Worm (Caenorhabditis elegans): ENCODE data around the gene C47G2.3.

The C47G2.3 gene

DNA sequence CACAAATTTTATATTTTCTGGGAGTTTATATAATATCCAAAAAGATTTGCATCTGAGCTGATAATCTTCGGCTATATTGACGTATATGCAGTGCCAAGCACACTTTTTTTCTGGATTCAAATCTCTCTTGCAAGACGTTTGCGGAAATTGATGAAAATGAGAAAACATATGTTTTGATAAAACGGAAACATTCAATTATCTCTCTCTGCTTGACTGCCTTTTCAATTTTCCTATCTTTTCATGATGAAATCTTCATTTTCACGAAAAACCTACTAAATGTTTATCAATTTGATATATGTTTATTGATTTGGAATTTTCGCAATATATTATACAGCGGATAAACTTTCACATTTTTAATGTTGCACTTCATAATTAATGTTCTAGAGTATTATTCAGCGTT, 18.0 kb upstream of the C47G2.3 start:
- no peak for TF ChIP-seq him-1 (tag; optimal IDR thresholded peaks at IDR 0.05)
- no peak for TF ChIP-seq W03F9.2 (tag; optimal IDR thresholded peaks at IDR 0.05)
- no peak for TF ChIP-seq dao-5 (tag; optimal IDR thresholded peaks at IDR 0.05)

DNA sequence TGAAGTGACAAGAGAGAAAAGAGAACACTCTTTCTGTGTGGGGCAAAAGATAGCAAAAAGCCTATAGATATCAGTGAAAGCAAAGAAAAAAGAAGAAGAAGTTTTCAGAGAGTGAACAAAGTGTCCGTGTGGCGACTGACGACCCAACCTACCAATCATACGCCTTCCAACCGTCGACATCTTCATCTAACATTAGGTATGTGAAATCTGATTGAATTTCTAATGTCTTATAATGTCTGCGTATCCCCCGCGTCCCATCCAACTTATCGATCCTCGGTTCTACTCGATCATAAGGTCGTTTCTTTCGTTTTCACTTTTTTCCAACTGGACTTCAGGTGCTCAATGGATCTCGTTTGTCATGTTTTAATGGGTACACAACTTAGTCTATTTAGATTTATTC, 17.4 kb upstream of the C47G2.3 start:
- TF ChIP-seq dao-5 (tag; optimal IDR thresholded peaks at IDR 0.05) (no peak), W03F9.2 (tag; optimal IDR thresholded peaks at IDR 0.05) (no peak), him-1 (tag; optimal IDR thresholded peaks at IDR 0.05) (no peak)

DNA sequence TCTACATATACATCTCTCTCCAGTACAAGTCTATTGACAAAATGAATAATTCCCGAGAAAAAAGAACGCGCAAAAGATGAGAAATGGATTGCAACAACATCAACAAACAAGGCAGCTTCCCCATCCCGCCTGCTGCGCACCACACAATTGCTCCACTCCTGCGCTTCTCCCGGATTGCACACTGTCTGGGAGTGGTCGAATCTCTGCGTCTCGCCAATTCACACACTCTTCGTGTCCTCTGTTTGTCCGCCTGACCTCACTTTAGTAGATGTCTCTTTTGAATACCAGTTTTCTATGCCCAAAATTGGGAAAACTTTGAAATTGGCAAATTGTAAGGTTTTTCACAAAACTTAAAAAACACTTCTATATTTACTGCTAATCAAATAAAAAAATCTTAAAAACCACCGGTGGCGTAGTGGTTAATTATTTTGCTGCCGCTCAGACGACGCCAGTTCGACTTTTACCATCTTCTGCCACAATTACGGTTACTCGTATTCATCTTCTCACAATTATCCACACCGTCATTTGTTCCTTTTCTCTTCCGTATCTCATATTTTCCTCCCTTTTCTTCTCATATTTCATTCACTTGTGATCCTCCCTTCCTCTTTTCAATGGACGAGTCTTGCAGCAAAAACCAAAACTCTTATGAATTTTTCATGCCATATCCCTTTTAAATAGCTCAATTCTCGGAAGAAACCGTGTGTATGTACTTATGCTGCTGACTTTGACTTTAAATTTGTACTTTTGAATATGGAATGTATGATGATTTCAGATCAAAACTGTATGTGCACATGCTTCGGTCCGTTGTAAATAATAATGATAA, 15.9 kb upstream of the C47G2.3 start, which contains the start of gene rsf-1:
rsf-1 (plus strand) TSS at position 773 of the 823 bp plus-strand sequence.
- TF ChIP-seq him-1 (tag; optimal IDR thresholded peaks at IDR 0.05) (no peak), W03F9.2 (tag; optimal IDR thresholded peaks at IDR 0.05) (no peak), dao-5 (tag; optimal IDR thresholded peaks at IDR 0.05) (no peak)

DNA sequence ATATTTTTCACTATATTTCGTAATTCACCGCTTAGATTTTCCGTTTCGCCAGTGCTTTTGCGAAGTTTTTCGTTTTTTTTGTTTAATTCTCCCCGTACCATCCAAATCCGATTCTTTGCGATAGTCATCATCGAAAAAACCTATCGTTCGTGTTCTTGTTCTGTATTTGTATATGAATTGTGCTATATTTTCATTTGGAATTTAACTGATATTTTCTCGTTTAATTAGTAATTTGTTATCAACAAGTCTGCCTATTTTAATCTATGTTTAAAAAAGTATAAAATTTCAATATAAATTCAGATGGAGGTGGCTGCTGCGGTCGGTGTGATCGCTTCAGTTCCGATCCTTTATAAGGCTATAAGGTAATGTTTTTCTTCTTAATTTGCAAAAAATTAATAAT, 12.6 kb upstream of the C47G2.3 start, which contains the start of gene samp-1:
samp-1 (plus strand) TSS at position 301 of the 400 bp plus-strand sequence.
- TF ChIP-seq W03F9.2 (tag; optimal IDR thresholded peaks at IDR 0.05) (no peak), dao-5 (tag; optimal IDR thresholded peaks at IDR 0.05) (no peak), him-1 (tag; optimal IDR thresholded peaks at IDR 0.05) (no peak)

DNA sequence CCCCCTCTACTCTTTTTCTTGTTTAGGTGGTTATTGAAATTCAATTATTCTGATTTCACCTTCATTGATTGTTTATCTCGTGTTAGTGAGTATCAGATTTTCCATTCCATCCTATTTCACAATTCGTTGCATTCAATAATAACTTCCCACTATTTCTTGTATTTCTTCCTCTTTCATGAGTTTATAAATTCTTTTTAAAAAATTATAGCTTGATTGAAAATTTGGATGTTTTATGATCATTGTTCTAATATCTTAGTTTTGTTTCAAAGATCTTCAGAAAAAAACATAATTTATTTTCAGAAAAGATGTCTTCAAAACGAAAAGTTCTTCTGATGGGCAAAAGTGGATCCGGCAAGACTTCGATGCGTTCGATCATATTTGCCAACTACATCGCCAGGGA, 11.1 kb upstream of the C47G2.3 start, which contains the start of gene raga-1:
raga-1 (plus strand) TSS at position 301 of the 400 bp plus-strand sequence.
- TF ChIP-seq dao-5 (tag; optimal IDR thresholded peaks at IDR 0.05) (no peak), him-1 (tag; optimal IDR thresholded peaks at IDR 0.05) (no peak), W03F9.2 (tag; optimal IDR thresholded peaks at IDR 0.05) (no peak)

DNA sequence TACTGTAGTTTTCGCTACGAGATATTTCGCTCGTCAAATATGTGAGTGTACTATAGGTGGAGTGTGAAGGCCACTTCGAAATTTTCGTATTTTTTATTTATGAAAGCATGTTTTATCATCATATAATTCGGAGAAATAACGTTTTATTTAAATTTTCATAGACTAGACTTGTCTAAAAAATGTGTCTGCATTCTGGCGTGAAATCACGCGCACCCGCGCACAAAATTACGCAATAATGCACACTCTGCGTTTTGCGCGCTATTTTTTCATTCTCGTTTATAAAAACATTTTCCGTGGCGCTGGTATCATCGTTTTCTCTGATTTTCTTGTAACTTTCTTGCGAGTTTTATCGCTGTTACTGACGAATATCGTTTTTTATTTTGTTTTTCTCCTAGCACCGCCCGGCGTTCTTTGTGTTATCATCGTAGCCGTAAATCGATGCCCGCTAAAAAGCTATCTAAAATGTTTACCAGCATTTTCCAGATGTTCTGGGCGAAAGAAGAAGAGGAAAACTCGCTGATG, 7.3 kb upstream of the C47G2.3 start, which contains the start of gene saps-1:
saps-1 (plus strand) TSS at position 472 of the 522 bp plus-strand sequence.
- TF ChIP-seq dao-5 (tag; optimal IDR thresholded peaks at IDR 0.05) (no peak), W03F9.2 (tag; optimal IDR thresholded peaks at IDR 0.05) (peak; percentile 31)

DNA sequence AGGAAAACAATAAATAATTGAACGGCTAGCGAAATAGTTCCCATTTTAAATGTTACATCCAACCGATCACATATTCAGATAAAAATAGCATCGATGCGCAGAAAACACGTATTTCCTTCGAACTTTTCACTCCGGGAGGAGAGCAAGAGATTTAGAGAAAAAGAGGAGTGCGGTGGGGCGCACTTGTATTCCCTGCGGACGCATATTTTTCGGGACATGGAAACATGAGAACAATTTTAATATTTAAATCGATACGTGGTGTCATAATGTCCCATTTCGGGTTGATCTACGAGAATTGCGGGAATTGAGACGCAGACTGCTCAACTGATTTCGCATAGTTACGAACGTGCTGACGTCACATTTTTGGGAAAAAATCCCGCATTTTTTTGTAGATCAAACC, 3.5 kb upstream of the C47G2.3 start, which contains the start of gene C47G2.4:
C47G2.4 (minus strand) TSS at position 174 of the 400 bp plus-strand sequence.
- TF ChIP-seq dao-5 (tag; optimal IDR thresholded peaks at IDR 0.05) (no peak), W03F9.2 (tag; optimal IDR thresholded peaks at IDR 0.05) (peak; percentile 69), him-1 (tag; optimal IDR thresholded peaks at IDR 0.05) (no peak)

DNA sequence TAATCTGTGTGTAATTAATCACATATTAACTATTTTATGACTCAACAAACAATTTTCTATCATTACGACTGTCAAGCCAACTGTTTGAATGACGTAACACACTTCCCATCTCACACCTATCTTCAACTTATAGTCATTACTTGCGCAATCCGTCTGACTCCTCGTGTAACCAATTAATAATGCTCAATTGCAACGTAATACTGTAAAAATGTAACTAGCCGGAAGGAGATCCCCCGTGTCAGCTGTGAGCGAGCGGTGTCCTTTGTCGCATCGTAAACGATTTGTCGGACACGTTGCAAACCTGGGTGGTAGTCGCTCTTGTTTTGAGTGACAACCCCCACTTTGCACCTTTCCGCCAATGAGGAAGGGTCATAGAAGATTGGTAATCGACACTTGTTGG, 1.8 kb downstream of the C47G2.3 start:
- TF ChIP-seq W03F9.2 (tag; optimal IDR thresholded peaks at IDR 0.05) (no peak), dao-5 (tag; optimal IDR thresholded peaks at IDR 0.05) (no peak)

DNA sequence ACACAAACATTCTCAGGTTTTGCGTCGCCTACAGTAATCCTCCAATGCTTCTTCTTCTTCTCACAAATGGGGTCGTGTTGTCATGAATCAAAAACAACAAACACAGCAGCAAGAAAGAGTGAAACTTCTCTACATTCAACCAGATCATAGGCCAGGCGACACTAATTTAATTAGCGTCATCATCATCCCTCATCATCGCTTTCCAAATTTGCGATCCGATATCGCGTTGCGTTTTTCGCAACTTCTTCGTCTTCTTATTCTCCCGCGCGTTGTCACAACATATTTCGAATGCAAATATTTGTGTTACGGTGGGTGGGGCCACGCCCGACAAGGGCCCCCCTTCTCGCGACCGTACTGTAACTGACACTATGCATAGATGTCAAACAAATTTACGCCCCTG, 3.5 kb downstream of the C47G2.3 start:
- TF ChIP-seq dao-5 (tag; optimal IDR thresholded peaks at IDR 0.05) (no peak), him-1 (tag; optimal IDR thresholded peaks at IDR 0.05) (no peak), W03F9.2 (tag; optimal IDR thresholded peaks at IDR 0.05) (no peak)

DNA sequence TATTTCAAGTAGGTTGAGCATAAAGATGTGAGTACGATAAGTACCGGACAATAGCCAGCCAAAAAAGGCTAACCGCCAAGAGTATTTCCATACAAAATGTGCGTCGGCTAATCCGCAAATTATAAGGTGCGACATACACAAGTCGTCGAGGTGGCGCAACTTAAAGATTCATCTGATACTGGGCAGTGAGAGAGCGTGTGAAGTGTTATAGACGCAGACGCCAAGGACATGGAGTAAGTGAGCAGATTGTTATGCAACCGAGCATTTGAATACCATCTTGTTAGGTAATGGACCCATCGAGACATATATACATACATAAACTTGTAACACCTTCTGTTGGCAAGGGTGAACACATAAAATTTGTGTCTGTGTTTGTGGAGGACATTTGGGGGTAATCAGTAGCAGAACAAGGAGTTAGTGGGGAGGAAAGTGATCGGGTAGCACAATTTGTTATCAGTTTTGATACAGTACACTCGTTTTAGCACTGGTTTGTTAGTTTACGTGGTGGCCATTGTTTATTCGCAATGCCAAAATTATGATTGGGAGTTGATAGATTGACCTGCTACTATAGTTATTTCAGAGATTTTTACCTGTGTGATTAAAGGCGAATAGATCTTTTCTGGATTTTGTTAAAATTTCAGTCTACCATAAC, 4.6 kb downstream of the C47G2.3 start:
- TF ChIP-seq dao-5 (tag; optimal IDR thresholded peaks at IDR 0.05) (no peak), him-1 (tag; optimal IDR thresholded peaks at IDR 0.05) (no peak), W03F9.2 (tag; optimal IDR thresholded peaks at IDR 0.05) (no peak)

DNA sequence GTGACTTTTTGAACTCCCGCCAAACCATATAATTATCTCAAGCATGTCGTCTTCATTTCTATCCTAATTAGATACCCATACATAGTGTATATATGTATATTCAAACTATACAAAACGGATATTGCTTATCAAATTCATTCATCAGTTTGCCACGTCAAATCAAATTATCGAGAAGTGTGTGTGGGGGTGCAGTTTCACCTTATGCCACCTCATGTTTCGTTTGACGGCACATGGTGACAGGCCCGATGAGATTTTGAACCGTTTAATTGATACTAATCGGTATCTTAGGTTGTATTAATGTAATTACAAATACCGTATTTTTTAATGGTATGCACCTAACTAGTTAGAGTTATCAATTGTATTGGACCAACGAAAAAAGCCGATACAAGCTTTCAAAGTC, 5.3 kb downstream of the C47G2.3 start:
- no peak for TF ChIP-seq dao-5 (tag; optimal IDR thresholded peaks at IDR 0.05)
- TF ChIP-seq him-1 (tag; optimal IDR thresholded peaks at IDR 0.05), result no peak
- TF ChIP-seq W03F9.2 (tag; optimal IDR thresholded peaks at IDR 0.05), result no peak

DNA sequence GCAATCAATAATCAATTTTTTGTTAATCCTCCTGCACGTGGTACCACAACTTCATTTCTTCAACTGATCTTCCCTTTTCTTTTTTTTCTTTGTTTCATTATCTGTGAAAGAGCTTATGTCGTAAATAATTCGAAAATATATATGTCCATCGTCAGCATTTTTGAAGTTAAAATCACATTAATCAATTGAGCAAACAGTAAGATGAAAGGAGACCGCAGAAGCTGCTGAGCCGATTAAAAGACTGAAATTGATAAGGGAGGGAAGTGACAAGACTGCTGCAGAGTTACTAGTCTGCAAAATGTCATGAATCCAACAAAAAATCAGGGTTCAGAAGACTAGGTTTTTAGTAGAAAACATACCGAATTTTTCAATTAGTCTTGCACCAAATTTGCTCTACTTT, 6.2 kb downstream of the C47G2.3 start:
- TF ChIP-seq W03F9.2 (tag; optimal IDR thresholded peaks at IDR 0.05) (no peak), dao-5 (tag; optimal IDR thresholded peaks at IDR 0.05) (no peak)

DNA sequence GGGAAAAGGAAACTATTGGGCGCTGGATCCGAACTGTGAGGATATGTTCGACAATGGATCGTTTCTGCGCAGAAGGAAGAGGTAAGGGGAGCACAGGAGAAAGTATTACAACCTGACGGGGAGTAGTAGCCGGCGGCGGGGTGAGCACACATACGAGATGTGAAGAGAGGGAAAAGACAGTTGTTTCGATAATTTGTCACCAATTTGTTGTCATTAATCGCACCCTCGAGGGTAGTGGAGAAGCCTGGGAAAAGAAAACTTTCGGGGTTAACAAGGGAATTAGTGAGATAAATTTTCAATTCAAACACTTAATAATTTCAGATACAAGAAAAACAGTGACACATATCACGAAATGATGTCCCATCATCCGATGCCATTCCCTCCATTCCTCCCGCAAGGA, 6.9 kb downstream of the C47G2.3 start:
- TF ChIP-seq W03F9.2 (tag; optimal IDR thresholded peaks at IDR 0.05), result no peak
- no peak for TF ChIP-seq dao-5 (tag; optimal IDR thresholded peaks at IDR 0.05)
- TF ChIP-seq him-1 (tag; optimal IDR thresholded peaks at IDR 0.05), result no peak

DNA sequence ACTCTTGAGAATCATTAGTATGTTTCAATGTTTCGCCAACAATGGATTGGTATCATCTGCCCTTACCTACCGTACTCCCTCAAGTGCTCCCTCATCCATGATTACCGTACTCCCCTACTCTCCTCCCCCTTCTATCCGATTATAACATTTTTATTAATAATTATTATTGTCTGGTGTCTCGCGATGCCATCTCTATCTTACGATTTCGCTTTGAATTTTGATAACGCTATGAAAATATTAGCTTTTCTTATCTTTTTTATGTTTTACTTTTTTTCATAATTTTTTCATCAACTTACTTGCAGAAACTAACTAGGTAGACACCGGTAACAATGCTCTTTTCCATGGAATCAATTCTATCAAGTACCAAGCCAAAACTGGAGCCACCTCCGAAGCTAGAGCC, 8.3 kb downstream of the C47G2.3 start, which contains the start of gene unc-130:
unc-130 (plus strand) TSS at position 301 of the 400 bp plus-strand sequence.
- TF ChIP-seq dao-5 (tag; optimal IDR thresholded peaks at IDR 0.05) (no peak), him-1 (tag; optimal IDR thresholded peaks at IDR 0.05) (no peak), W03F9.2 (tag; optimal IDR thresholded peaks at IDR 0.05) (no peak)
